Fruit fly (Drosophila melanogaster) whole organism, embryonic: ENCODE data around the gene CG32036.

ENCODE experiments used
- CG10366 ChIP-seq: fragments of 200-800 bp; sonication (Bioruptor generic); IDR thresholded peaks from 2 replicates; pipeline ENCODE4 v1.3.6; 2022; ENCODE audit warnings: missing biosample characterization, missing genetic modification characterization
- CG10959 ChIP-seq: fragments of 200-800 bp; sonication (Bioruptor generic); IDR thresholded peaks from 2 replicates; pipeline ENCODE4 v1.3.6; 2022; ENCODE audit warnings: missing biosample characterization, missing genetic modification characterization
- CG11504 ChIP-seq: fragments of 200-800 bp; sonication (Bioruptor generic); optimal IDR thresholded peaks from 3 replicates; lab custom pipeline; 2019; ENCODE audit warnings: missing biosample characterization, mild to moderate bottlenecking, missing genetic modification characterization, moderate library complexity
- CG12071 ChIP-seq: fragments of 200-800 bp; sonication (Bioruptor generic); optimal IDR thresholded peaks from 3 replicates; lab custom pipeline; 2018; ENCODE audit warnings: missing biosample characterization, mild to moderate bottlenecking, missing genetic modification characterization
- CG12391 ChIP-seq: fragments of 200-800 bp; sonication (Bioruptor generic); optimal IDR thresholded peaks from 3 replicates; lab custom pipeline; 2018; ENCODE audit warnings: missing biosample characterization, mild to moderate bottlenecking, missing genetic modification characterization, moderate library complexity
- CG13123 ChIP-seq: fragments of 200-800 bp; sonication (Bioruptor generic); optimal IDR thresholded peaks from 2 replicates; lab custom pipeline; 2016; ENCODE audit warnings: missing biosample characterization, missing genetic modification characterization
- CG13424 ChIP-seq: fragments of 200-800 bp; sonication (Bioruptor generic); optimal IDR thresholded peaks from 2 replicates; lab custom pipeline; 2019; ENCODE audit warnings: missing biosample characterization, mild to moderate bottlenecking, missing genetic modification characterization, moderate library complexity
- CG14441 ChIP-seq: fragments of 200-800 bp; sonication (Bioruptor generic); IDR thresholded peaks from 2 replicates; pipeline ENCODE4 v1.3.6; 2022; ENCODE audit warnings: missing biosample characterization, missing genetic modification characterization
- CG17328 ChIP-seq: fragments of 200-800 bp; sonication (Bioruptor generic); IDR thresholded peaks from 2 replicates; pipeline ENCODE4 v1.3.6; 2022; ENCODE audit warnings: missing biosample characterization, missing genetic modification characterization
- CG17385 ChIP-seq: fragments of 200-800 bp; sonication (Bioruptor generic); optimal IDR thresholded peaks from 3 replicates; lab custom pipeline; 2018; ENCODE audit warnings: missing biosample characterization, mild to moderate bottlenecking, missing genetic modification characterization
- CG18619 ChIP-seq: fragments of 200-800 bp; sonication (Bioruptor generic); optimal IDR thresholded peaks from 3 replicates; lab custom pipeline; 2017; ENCODE audit warnings: missing biosample characterization, mild to moderate bottlenecking, missing genetic modification characterization
- CG2678 ChIP-seq: fragments of 200-800 bp; sonication (Bioruptor generic); optimal IDR thresholded peaks from 3 replicates; lab custom pipeline; 2019; ENCODE audit warnings: missing biosample characterization, mild to moderate bottlenecking, missing genetic modification characterization, moderate library complexity
- CG30020 ChIP-seq: fragments of 200-800 bp; optimal IDR thresholded peaks from 2 replicates; lab custom pipeline; 2019; ENCODE audit warnings: missing biosample characterization, mild to moderate bottlenecking, missing genetic modification characterization, moderate library complexity
- CG3995 ChIP-seq: fragments of 200-800 bp; sonication (Bioruptor generic); optimal IDR thresholded peaks from 3 replicates; lab custom pipeline; 2016; ENCODE audit warnings: missing biosample characterization, missing genetic modification characterization
- CG42726 ChIP-seq: fragments of 200-800 bp; sonication (Bioruptor generic); IDR thresholded peaks from 2 replicates; pipeline ENCODE4 v1.3.6; 2022; ENCODE audit warnings: missing biosample characterization, missing genetic modification characterization; ENCODE audit not compliant: partially characterized antibody
- CG5245 ChIP-seq: fragments of 200-800 bp; sonication (Bioruptor generic); optimal IDR thresholded peaks from 3 replicates; lab custom pipeline; 2016; ENCODE audit warnings: missing biosample characterization, missing genetic modification characterization
- CHES-1-like ChIP-seq: fragments of 200-800 bp; sonication (Bioruptor generic); optimal IDR thresholded peaks from 2 replicates; lab custom pipeline; 2016; ENCODE audit warnings: missing biosample characterization, missing genetic modification characterization
- Dip3 ChIP-seq: fragments of 200-800 bp; sonication (Bioruptor generic); optimal IDR thresholded peaks from 3 replicates; lab custom pipeline; 2016; ENCODE audit warnings: missing biosample characterization, missing genetic modification characterization
- Hand ChIP-seq: fragments of 200-800 bp; sonication (Bioruptor generic); optimal IDR thresholded peaks from 2 replicates; lab custom pipeline; 2017; ENCODE audit warnings: mild to moderate bottlenecking, missing biosample characterization, missing genetic modification reagents, missing genetic modification characterization
- Hmr ChIP-seq: fragments of 200-800 bp; sonication (Bioruptor generic); optimal IDR thresholded peaks from 3 replicates; lab custom pipeline; 2017; ENCODE audit warnings: mild to moderate bottlenecking, missing biosample characterization, missing genetic modification reagents, missing genetic modification characterization
- Hr3 ChIP-seq: fragments of 200-800 bp; sonication (Bioruptor generic); optimal IDR thresholded peaks from 3 replicates; lab custom pipeline; 2016; ENCODE audit warnings: missing biosample characterization, missing genetic modification characterization
- Hr78 ChIP-seq, 2 experiments: fragments of 200-800 bp in 1 of 2; fragments of >200 bp in 1 of 2; sonication (Bioruptor generic) in 1 of 2; optimal IDR thresholded peaks; 2 replicates each; lab custom pipeline; 2017 to 2019; ENCODE audit warnings: missing biosample characterization in 2 of 2, missing genetic modification characterization in 2 of 2, mild to moderate bottlenecking in 1 of 2, moderate library complexity in 1 of 2
- Jarid2 ChIP-seq: fragments of 200-800 bp; sonication (Bioruptor generic); optimal IDR thresholded peaks from 3 replicates; lab custom pipeline; 2017; ENCODE audit warnings: mild to moderate bottlenecking, missing biosample characterization, missing genetic modification reagents, missing genetic modification characterization
- Lim3 ChIP-seq: fragments of 200-800 bp; sonication (Bioruptor generic); IDR thresholded peaks from 2 replicates; pipeline ENCODE4 v1.3.6; 2022; ENCODE audit warnings: missing biosample characterization, missing genetic modification characterization
- Mes4 ChIP-seq: fragments of 200-800 bp; sonication (Bioruptor generic); optimal IDR thresholded peaks from 2 replicates; lab custom pipeline; 2016; ENCODE audit warnings: missing biosample characterization, missing genetic modification characterization
- Sin3A ChIP-seq: fragments of >200 bp; optimal IDR thresholded peaks from 2 replicates; lab custom pipeline; 2018
- Six4 ChIP-seq: fragments of 200-800 bp; sonication (Bioruptor generic); optimal IDR thresholded peaks from 2 replicates; lab custom pipeline; 2016; ENCODE audit warnings: missing biosample characterization, missing genetic modification characterization
- chinmo ChIP-seq: fragments of 200-800 bp; sonication (Bioruptor generic); IDR thresholded peaks from 4 replicates; pipeline ENCODE4 v1.3.6; 2022; ENCODE audit warnings: missing biosample characterization, missing genetic modification characterization; ENCODE audit not compliant: partially characterized antibody
- crp ChIP-seq, 2 experiments: fragments of 200-800 bp; sonication (Bioruptor generic); optimal IDR thresholded peaks; 2 replicates in 1 of 2; 3 replicates in 1 of 2; lab custom pipeline; 2017; ENCODE audit warnings: missing biosample characterization in 2 of 2, missing genetic modification characterization in 2 of 2, mild to moderate bottlenecking in 1 of 2, moderate library complexity in 1 of 2
- cwo ChIP-seq: fragments of 200-800 bp; sonication (Bioruptor generic); optimal IDR thresholded peaks from 3 replicates; lab custom pipeline; 2017; ENCODE audit warnings: missing biosample characterization, missing genetic modification characterization, mild to moderate bottlenecking, moderate library complexity, missing genetic modification reagents
- dimm ChIP-seq: fragments of 200-800 bp; sonication (Bioruptor generic); IDR thresholded peaks from 2 replicates; pipeline ENCODE4 v1.3.6; 2022; ENCODE audit warnings: missing biosample characterization, missing genetic modification characterization
- dmrt99B ChIP-seq: fragments of 200-800 bp; sonication (Bioruptor generic); optimal IDR thresholded peaks from 2 replicates; lab custom pipeline; 2018; ENCODE audit warnings: missing biosample characterization, mild to moderate bottlenecking, missing genetic modification characterization, moderate library complexity
- ewg ChIP-seq: fragments of 200-800 bp; sonication (Bioruptor generic); optimal IDR thresholded peaks from 3 replicates; lab custom pipeline; 2017; ENCODE audit warnings: mild to moderate bottlenecking, missing biosample characterization, missing genetic modification reagents, missing genetic modification characterization
- grau ChIP-seq: fragments of 200-800 bp; optimal IDR thresholded peaks from 3 replicates; lab custom pipeline; 2019; ENCODE audit warnings: missing biosample characterization, mild to moderate bottlenecking, missing genetic modification characterization, moderate library complexity
- ham ChIP-seq: fragments of 200-800 bp; sonication (Bioruptor generic); IDR thresholded peaks from 2 replicates; pipeline ENCODE4 v1.3.6; 2022; ENCODE audit warnings: missing biosample characterization, missing genetic modification characterization
- ind ChIP-seq: fragments of 200-800 bp; sonication (Bioruptor generic); optimal IDR thresholded peaks from 3 replicates; lab custom pipeline; 2016; ENCODE audit warnings: missing biosample characterization, missing genetic modification characterization
- jumu ChIP-seq: fragments of 200-800 bp; sonication (Bioruptor generic); optimal IDR thresholded peaks from 3 replicates; lab custom pipeline; 2016; ENCODE audit warnings: missing biosample characterization, missing genetic modification characterization
- kah ChIP-seq: fragments of 200-800 bp; sonication (Bioruptor generic); optimal IDR thresholded peaks from 2 replicates; lab custom pipeline; 2018; ENCODE audit warnings: missing biosample characterization, mild to moderate bottlenecking, missing genetic modification characterization
- kay ChIP-seq: fragments of 200-800 bp; sonication (Bioruptor generic); optimal IDR thresholded peaks from 2 replicates; lab custom pipeline; 2016; ENCODE audit warnings: missing biosample characterization, missing genetic modification characterization
- nerfin-1 ChIP-seq: fragments of 200-800 bp; sonication (Bioruptor generic); optimal IDR thresholded peaks from 3 replicates; lab custom pipeline; 2019; ENCODE audit warnings: missing biosample characterization, mild to moderate bottlenecking, missing genetic modification characterization, moderate library complexity
- nom ChIP-seq: fragments of 200-800 bp; sonication (Bioruptor generic); optimal IDR thresholded peaks from 2 replicates; lab custom pipeline; 2017; ENCODE audit warnings: missing biosample characterization, missing genetic modification characterization, mild to moderate bottlenecking, moderate library complexity, missing genetic modification reagents
- pnt ChIP-seq: fragments of 200-800 bp; sonication (Bioruptor generic); optimal IDR thresholded peaks from 3 replicates; lab custom pipeline; 2016; ENCODE audit warnings: missing biosample characterization, missing genetic modification characterization
- pros ChIP-seq: fragments of 200-800 bp; sonication (Bioruptor generic); optimal IDR thresholded peaks from 3 replicates; lab custom pipeline; 2019; ENCODE audit warnings: missing biosample characterization, mild to moderate bottlenecking, missing genetic modification characterization, moderate library complexity
- ranshi ChIP-seq: fragments of 200-800 bp; sonication (Bioruptor generic); IDR thresholded peaks from 2 replicates; pipeline ENCODE4 v1.3.6; 2022; ENCODE audit warnings: missing biosample characterization, missing genetic modification characterization
- repo ChIP-seq: fragments of 200-800 bp; sonication (Bioruptor generic); optimal IDR thresholded peaks from 2 replicates; lab custom pipeline; 2016; ENCODE audit warnings: missing biosample characterization, missing genetic modification characterization
- rib ChIP-seq: fragments of 200-800 bp; sonication (Bioruptor generic); IDR thresholded peaks from 2 replicates; pipeline ENCODE4 v1.3.6; 2022; ENCODE audit warnings: missing biosample characterization, missing genetic modification characterization
- shn ChIP-seq: fragments of 200-800 bp; sonication (Bioruptor generic); optimal IDR thresholded peaks from 3 replicates; lab custom pipeline; 2016; ENCODE audit warnings: missing biosample characterization, missing genetic modification characterization
- tap ChIP-seq: fragments of 200-800 bp; optimal IDR thresholded peaks from 3 replicates; lab custom pipeline; 2019; ENCODE audit warnings: missing biosample characterization, mild to moderate bottlenecking, missing genetic modification characterization, moderate library complexity
- trh ChIP-seq: fragments of 200-800 bp; sonication (Bioruptor generic); optimal IDR thresholded peaks from 2 replicates; lab custom pipeline; 2016; ENCODE audit warnings: missing biosample characterization, missing genetic modification characterization
- wek ChIP-seq: fragments of 200-800 bp; sonication (Bioruptor generic); optimal IDR thresholded peaks from 3 replicates; lab custom pipeline; 2018; ENCODE audit warnings: missing biosample characterization, mild to moderate bottlenecking, missing genetic modification characterization, moderate library complexity
- wor ChIP-seq: fragments of 200-800 bp; sonication (Bioruptor generic); IDR thresholded peaks from 2 replicates; pipeline ENCODE4 v1.3.6; 2022; ENCODE audit warnings: missing biosample characterization, missing genetic modification characterization

CG32036 gene

dm6 chr3L:9476829-9477228 is 12.2 kb downstream of the CG32036 start, which contains the start of the genes Uch-L5 and Jarid2 (continued):
- no peak for TF ChIP-seq Hr78 (GFP tag; optimal IDR thresholded peaks at IDR 0.05; lab: Kevin White, UChicago)
- peak; percentile 57 for TF ChIP-seq pnt (GFP tag; lab: Kevin White, UChicago)
- TF ChIP-seq kay: peak; percentile 51
- no peak for TF ChIP-seq Hand (GFP tag; lab: Kevin White, UChicago)
- peak; percentile 29 for TF ChIP-seq Dip3 (GFP tag; lab: Kevin White, UChicago)
- TF ChIP-seq shn (GFP tag; lab: Kevin White, UChicago): peak; percentile 46
- TF ChIP-seq CG14441: 0 out of 2 replicates have a peak, but pooled peaks have one; percentile 12
- TF ChIP-seq repo (GFP tag; lab: Kevin White, UChicago): peak; percentile 61
- peak; percentile 82 for TF ChIP-seq jumu (GFP tag; lab: Kevin White, UChicago)
- no peak for TF ChIP-seq Hr3 (GFP tag; lab: Kevin White, UChicago)
- TF ChIP-seq rib (GFP tag; lab: Robert Waterston, UW): peak; percentile 81
- no peak for TF ChIP-seq wor
- no peak for TF ChIP-seq CG17328 (GFP tag; lab: Robert Waterston, UW)
- no peak for TF ChIP-seq tap
- TF ChIP-seq Six4: no peak
- peak; percentile 67 for TF ChIP-seq CG42726 (GFP tag; lab: Robert Waterston, UW)
- TF ChIP-seq Sin3A: peak; percentile 79
- peak; percentile 43 for TF ChIP-seq grau (tag; lab: Kevin White, UChicago)
- no peak for TF ChIP-seq kah
- peak; percentile 40 for TF ChIP-seq nom (GFP tag; lab: Kevin White, UChicago)
- TF ChIP-seq pros (GFP tag; lab: Kevin White, UChicago): no peak
- TF ChIP-seq wek (GFP tag; lab: Kevin White, UChicago): peak; percentile 49
- peak; percentile 45 for TF ChIP-seq CG3995
- TF ChIP-seq Lim3 (GFP tag; lab: Robert Waterston, UW): no peak
- no peak for TF ChIP-seq CG10959 (GFP tag; lab: Robert Waterston, UW)
- no peak for TF ChIP-seq ham (GFP tag; lab: Robert Waterston, UW)
- no peak for TF ChIP-seq trh
- TF ChIP-seq CG13123 (GFP tag; lab: Kevin White, UChicago): peak; percentile 41
- TF ChIP-seq crp (GFP tag; optimal IDR thresholded peaks at IDR 0.05; lab: Kevin White, UChicago): peak in 1 of 2 experiments; percentile 27
- TF ChIP-seq CG17385 (GFP tag; lab: Kevin White, UChicago): peak; percentile 98
- no peak for TF ChIP-seq CG10366 (GFP tag; lab: Robert Waterston, UW)
- peak; percentile 14 for TF ChIP-seq Mes4 (GFP tag; lab: Kevin White, UChicago)
- peak; percentile 63 for TF ChIP-seq ind (GFP tag; lab: Kevin White, UChicago)
- TF ChIP-seq CG11504: no peak
- peak; percentile 41 for TF ChIP-seq CG5245 (GFP tag; lab: Kevin White, UChicago)
- TF ChIP-seq cwo (GFP tag; lab: Kevin White, UChicago): no peak
- TF ChIP-seq CG2678 (tag; lab: Kevin White, UChicago): no peak
- no peak for TF ChIP-seq Jarid2 (GFP tag; lab: Kevin White, UChicago)
- peak; percentile 55 for TF ChIP-seq Hmr
- TF ChIP-seq ewg (GFP tag; lab: Kevin White, UChicago): peak; percentile 49
- 0 out of 4 replicates have a peak, but pooled peaks have one; percentile 7 for TF ChIP-seq chinmo (GFP tag; lab: Robert Waterston, UW)
- peak; percentile 27 for TF ChIP-seq nerfin-1
- peak; percentile 6 for TF ChIP-seq CG18619 (GFP tag; lab: Kevin White, UChicago)
- peak; percentile 94 for TF ChIP-seq CHES-1-like (GFP tag; lab: Kevin White, UChicago)
- peak; percentile 36 for TF ChIP-seq CG13424 (tag; lab: Kevin White, UChicago)
- no peak for TF ChIP-seq CG12071
- TF ChIP-seq CG12391 (tag; lab: Kevin White, UChicago): peak; percentile 54
- TF ChIP-seq CG30020 (tag; lab: Kevin White, UChicago): peak; percentile 43
- no peak for TF ChIP-seq dmrt99B (tag; lab: Kevin White, UChicago)
- peak; percentile 37; the same call in 1 of the 2 replicates for TF ChIP-seq ranshi (GFP tag; lab: Robert Waterston, UW)
- no peak for TF ChIP-seq dimm (GFP tag; lab: Robert Waterston, UW)
